Worm (Caenorhabditis elegans): Measurements from ENCODE around the gene nhr-236.

nhr-236 gene

ce11 chrIV:2300186-2300585 lies 29.3 kb downstream of the nhr-236 start, which contains the start of gene lin-1:
lin-1 (minus strand) TSS chrIV:2300286.
- TF ChIP-seq dsc-1 (tag; optimal IDR thresholded peaks at IDR 0.05) (no peak), nhr-237 (tag; optimal IDR thresholded peaks at IDR 0.05) (no peak), zag-1 (tag; optimal IDR thresholded peaks at IDR 0.05) (no peak), nhr-90 (tag; optimal IDR thresholded peaks at IDR 0.05; ENCODE audit: poor library complexity) (no peak), lin-39 (tag; optimal IDR thresholded peaks at IDR 0.05) (no peak), efl-3 (GFP tag; optimal IDR thresholded peaks at IDR 0.05) (no peak), snpc-4 (tag; optimal IDR thresholded peaks at IDR 0.05) (no peak), egl-27 (tag; optimal IDR thresholded peaks at IDR 0.05) (no peak), isw-1 (GFP tag; IDR thresholded peaks at IDR 0.05) (no peak), tbx-2 (tag; optimal IDR thresholded peaks at IDR 0.05) (no peak), fos-1 (tag; optimal IDR thresholded peaks at IDR 0.05) (no peak), nhr-84 (tag; optimal IDR thresholded peaks at IDR 0.05) (no peak), mdl-1 (tag; optimal IDR thresholded peaks at IDR 0.05) (no peak), unc-130 (tag; optimal IDR thresholded peaks at IDR 0.05) (no peak)

- no peak for TF ChIP-seq lsy-2 (tag; optimal IDR thresholded peaks at IDR 0.05)
- peak; percentile 61 for TF ChIP-seq fkh-4 (tag; optimal IDR thresholded peaks at IDR 0.05; ENCODE audit: borderline replicate concordance)
- TF ChIP-seq nhr-77 (tag; optimal IDR thresholded peaks at IDR 0.05), result no peak
- peak; percentile 62 for TF ChIP-seq dsc-1 (tag; optimal IDR thresholded peaks at IDR 0.05)
- TF ChIP-seq alr-1 (tag; optimal IDR thresholded peaks at IDR 0.05; ENCODE audit: borderline replicate concordance), result no peak
Measured at ce11 chrIV:2298388-2298787, 31.1 kb downstream of the nhr-236 start.

- peak in 1 of 2 experiments; percentile 33 for TF ChIP-seq ztf-11 (tag; optimal IDR thresholded peaks at IDR 0.05)
- TF ChIP-seq mep-1 (tag; optimal IDR thresholded peaks at IDR 0.05), result no peak
Measured at ce11 chrIV:2296639-2297038, 32.8 kb downstream of the nhr-236 start.

DNA sequence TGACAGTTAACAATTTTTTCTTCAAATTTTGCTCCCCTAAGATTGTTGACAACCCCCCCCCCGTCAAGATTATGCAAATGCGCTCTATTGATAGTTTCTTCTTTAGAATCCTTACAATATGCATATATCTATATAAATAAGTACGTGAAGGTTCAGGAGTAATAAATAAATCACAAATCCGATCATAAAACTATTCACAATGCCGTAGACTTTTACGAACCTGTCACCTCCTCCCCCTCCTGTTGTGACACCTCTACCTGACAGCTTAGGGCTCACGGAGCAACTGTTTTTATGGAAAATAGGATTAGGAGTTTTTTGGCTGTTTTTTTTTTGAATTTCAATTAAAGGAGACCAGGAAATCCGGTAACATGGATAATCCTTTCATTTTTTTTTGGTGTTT lies 37.3 kb downstream of the nhr-236 start:
- no peak for TF ChIP-seq elt-3 (tag; optimal IDR thresholded peaks at IDR 0.05)
- TF ChIP-seq efl-1 (optimal IDR thresholded peaks at IDR 0.05), result no peak
- no peak for TF ChIP-seq efl-1 (GFP tag; optimal IDR thresholded peaks at IDR 0.05 in 1 of 2)
- TF ChIP-seq Y116A8C.19 (tag; optimal IDR thresholded peaks at IDR 0.05; ENCODE audit: borderline replicate concordance), result no peak
- TF ChIP-seq ceh-82 (tag; optimal IDR thresholded peaks at IDR 0.05), result no peak
- TF ChIP-seq nhr-237 (tag; optimal IDR thresholded peaks at IDR 0.05), result no peak
- TF ChIP-seq nhr-19 (GFP tag; conservative IDR thresholded peaks at IDR 0.05), result no peak
- no peak for TF ChIP-seq unc-86 (tag; optimal IDR thresholded peaks at IDR 0.05)
- no peak for TF ChIP-seq hlh-4 (tag; optimal IDR thresholded peaks at IDR 0.05)
- TF ChIP-seq nhr-84 (tag; optimal IDR thresholded peaks at IDR 0.05), result no peak
- no peak for TF ChIP-seq nhr-71 (tag; optimal IDR thresholded peaks at IDR 0.05)
- TF ChIP-seq pax-3 (tag; optimal IDR thresholded peaks at IDR 0.05), result no peak
- no peak for TF ChIP-seq egl-27 (tag; optimal IDR thresholded peaks at IDR 0.05)
- no peak for TF ChIP-seq sup-37 (GFP tag; optimal IDR thresholded peaks at IDR 0.05)
- no peak for TF ChIP-seq rnt-1 (tag; optimal IDR thresholded peaks at IDR 0.05)
- TF ChIP-seq nhr-76 (tag; optimal IDR thresholded peaks at IDR 0.05), result no peak
- TF ChIP-seq tlp-1 (tag; optimal IDR thresholded peaks at IDR 0.05), result no peak
- TF ChIP-seq snu-23 (GFP tag; optimal IDR thresholded peaks at IDR 0.05), result no peak

DNA sequence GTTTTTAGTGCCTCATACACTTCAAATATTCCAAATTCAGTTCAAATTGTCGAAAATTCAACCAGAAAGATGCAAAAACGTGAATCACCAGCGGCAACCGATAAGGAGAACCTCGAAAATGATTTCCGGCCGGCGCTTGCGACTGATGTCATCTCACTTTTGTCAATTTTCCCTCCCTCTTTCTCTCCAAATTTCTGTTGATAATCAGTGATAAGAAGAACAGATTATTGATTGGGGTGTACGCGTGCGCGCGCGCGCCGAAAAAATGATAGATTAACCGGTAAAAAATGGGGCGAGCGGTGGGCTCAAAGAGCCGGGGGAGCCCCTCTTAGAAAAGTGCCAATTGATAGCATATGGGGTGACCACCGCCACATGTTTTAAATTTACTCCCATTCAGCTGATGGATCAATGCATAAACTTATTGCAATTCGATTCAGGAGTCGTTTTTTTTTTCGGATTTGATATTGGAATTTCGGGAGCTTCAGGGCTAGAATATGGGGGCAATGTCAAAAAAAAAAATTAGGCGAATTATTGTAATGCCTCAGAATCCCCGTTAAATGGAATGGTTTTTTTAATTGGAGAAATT lies 44.9 kb downstream of the nhr-236 start:
- no peak for TF ChIP-seq unc-86 (tag; optimal IDR thresholded peaks at IDR 0.05)
- TF ChIP-seq fkh-4 (tag; optimal IDR thresholded peaks at IDR 0.05; ENCODE audit: borderline replicate concordance), result peak; percentile 59
- TF ChIP-seq mep-1 (tag; optimal IDR thresholded peaks at IDR 0.05), result no peak
- no peak for TF ChIP-seq nhr-76 (tag; optimal IDR thresholded peaks at IDR 0.05)
- no peak for TF ChIP-seq lin-13 (GFP tag; optimal IDR thresholded peaks at IDR 0.05)
- TF ChIP-seq ztf-11 (tag; optimal IDR thresholded peaks at IDR 0.05), result no peak
- peak; percentile 85 for TF ChIP-seq dsc-1 (tag; optimal IDR thresholded peaks at IDR 0.05)
- no peak for TF ChIP-seq aha-1 (tag; optimal IDR thresholded peaks at IDR 0.05)
- TF ChIP-seq blmp-1 (tag; optimal IDR thresholded peaks at IDR 0.05), result peak; percentile 51
- TF ChIP-seq elt-3 (tag; optimal IDR thresholded peaks at IDR 0.05), result peak in 1 of 6 experiments; percentile 62
- peak in 1 of 2 experiments; percentile 36 for TF ChIP-seq lin-35 (GFP tag; optimal IDR thresholded peaks at IDR 0.05)
- peak; percentile 25 for TF ChIP-seq pqm-1 (tag; optimal IDR thresholded peaks at IDR 0.05)
- no peak for TF ChIP-seq efl-1 (optimal IDR thresholded peaks at IDR 0.05)
- TF ChIP-seq efl-1 (GFP tag; optimal IDR thresholded peaks at IDR 0.05 in 1 of 2), result peak in 1 of 2 experiments; percentile 52
- TF ChIP-seq elt-2 (tag; optimal IDR thresholded peaks at IDR 0.05), result peak; percentile 75
